Worm (Caenorhabditis elegans) whole organism, L4 larva: ENCODE results near the gene Y82E9BR.3.
A peak's percentile ranks its signal among the peaks of the same experiment; 100 is the strongest.

ENCODE experiments used
- F44E2.7 ChIP-seq: fragments of 200-800 bp; sonication (Bioruptor generic); IDR thresholded peaks from 2 replicates; pipeline ENCODE4 v2.1.2; 2022; ENCODE audit warnings: missing genetic modification characterization, missing compliant biosample characterization
- Y48G9A.11 ChIP-seq: fragments of 200-800 bp; sonication (Bioruptor generic); IDR thresholded peaks from 2 replicates; pipeline ENCODE4 v1.3.6; 2022; ENCODE audit warnings: missing genetic modification reagents, missing genetic modification characterization, missing compliant biosample characterization
- Y75B8A.6 ChIP-seq: fragments of 200-800 bp; sonication (Bioruptor generic); IDR thresholded peaks from 2 replicates; pipeline ENCODE4 v1.3.6; 2022; ENCODE audit warnings: missing genetic modification reagents, missing genetic modification characterization, missing compliant biosample characterization
- ceh-20 ChIP-seq: fragments of 200-800 bp; sonication (Bioruptor generic); IDR thresholded peaks from 2 replicates; pipeline ENCODE4 v1.3.6; 2022; ENCODE audit warnings: missing genetic modification reagents, missing genetic modification characterization, missing compliant biosample characterization
- ceh-28 ChIP-seq: fragments of 150-350 bp; optimal IDR thresholded peaks from 2 replicates; lab custom pipeline; 2014; ENCODE audit warnings: missing biosample characterization, missing genetic modification reagents, missing genetic modification characterization
- ceh-62 ChIP-seq: sonication (generic microtip); optimal IDR thresholded peaks from 2 replicates; lab custom pipeline; 2017; ENCODE audit warnings: missing biosample characterization, missing genetic modification characterization
- daf-12 ChIP-seq: fragments of 150-350 bp; optimal IDR thresholded peaks from 2 replicates; lab custom pipeline; 2014; ENCODE audit warnings: missing biosample characterization, missing genetic modification reagents, missing genetic modification characterization
- daf-19 ChIP-seq: fragments of 200-800 bp; sonication (Bioruptor generic); conservative IDR thresholded peaks from 2 replicates; pipeline ENCODE4 v1.3.6; 2022; ENCODE audit warnings: missing genetic modification characterization, missing compliant biosample characterization
- dmd-8 ChIP-seq: fragments of 200-800 bp; sonication (Bioruptor generic); IDR thresholded peaks from 2 replicates; pipeline ENCODE4 v1.3.6; 2022; ENCODE audit warnings: missing genetic modification characterization, missing compliant biosample characterization
- dmd-9 ChIP-seq: fragments of 200-800 bp; sonication (Bioruptor generic); IDR thresholded peaks from 2 replicates; pipeline ENCODE4 v1.3.6; 2022; ENCODE audit warnings: missing genetic modification reagents, missing genetic modification characterization, missing compliant biosample characterization
- dve-1 ChIP-seq: sonication (generic microtip); optimal IDR thresholded peaks from 2 replicates; lab custom pipeline; 2017; ENCODE audit warnings: antibody characterized with exemption, mild to moderate bottlenecking, missing genetic modification characterization, missing compliant biosample characterization; ENCODE audit not compliant: insufficient read depth
- egl-27 ChIP-seq: sonication (generic microtip); optimal IDR thresholded peaks from 3 replicates; lab custom pipeline; 2017; ENCODE audit warnings: missing biosample characterization, missing genetic modification reagents, missing genetic modification characterization
- egl-43 ChIP-seq: fragments of 200-800 bp; sonication (Bioruptor generic); IDR thresholded peaks from 2 replicates; pipeline ENCODE4 v1.3.6; 2022; ENCODE audit warnings: missing genetic modification reagents, missing genetic modification characterization, missing compliant biosample characterization
- fkh-10 ChIP-seq: fragments of 150-350 bp; optimal IDR thresholded peaks from 2 replicates; lab custom pipeline; 2014; ENCODE audit warnings: missing biosample characterization, missing genetic modification reagents, missing genetic modification characterization
- jun-1 ChIP-seq: fragments of 150-350 bp; optimal IDR thresholded peaks from 2 replicates; lab custom pipeline; 2014; ENCODE audit warnings: missing biosample characterization, missing genetic modification reagents, missing genetic modification characterization
- lin-38 ChIP-seq: fragments of 200-800 bp; sonication (Bioruptor generic); IDR thresholded peaks from 2 replicates; pipeline ENCODE4 v1.3.6; 2022; ENCODE audit warnings: missing genetic modification reagents, missing genetic modification characterization, missing compliant biosample characterization
- mes-2 ChIP-seq: sonication (generic microtip); optimal IDR thresholded peaks from 2 replicates; lab custom pipeline; 2016; ENCODE audit warnings: missing genotype, mild to moderate bottlenecking, missing genetic modification characterization, missing compliant biosample characterization; ENCODE audit not compliant: poor library complexity, severe bottlenecking
- nhr-11 ChIP-seq: fragments of 150-350 bp; optimal IDR thresholded peaks from 2 replicates; lab custom pipeline; 2014; ENCODE audit warnings: missing biosample characterization, missing genetic modification characterization
- nhr-41 ChIP-seq: fragments of 200-800 bp; sonication (Bioruptor generic); IDR thresholded peaks from 2 replicates; pipeline ENCODE4 v1.3.6; 2022; ENCODE audit warnings: missing genetic modification reagents, missing genetic modification characterization, missing compliant biosample characterization
- pha-4 ChIP-seq, 2 experiments: fragments of 150-350 bp in 1 of 2; fragments of 200-800 bp in 1 of 2; sonication (Bioruptor generic) in 1 of 2; IDR thresholded peaks in 1 of 2; optimal IDR thresholded peaks in 1 of 2; 2 replicates each; pipeline versions ENCODE4 v1.3.6 to Lab custom; 2014 to 2022; ENCODE audit warnings: missing genetic modification characterization in 2 of 2, missing genetic modification reagents in 2 of 2, missing biosample characterization in 1 of 2, missing compliant biosample characterization in 1 of 2
- php-3 ChIP-seq: fragments of 200-800 bp; sonication (Bioruptor generic); IDR thresholded peaks from 2 replicates; pipeline ENCODE4 v1.3.6; 2022; ENCODE audit warnings: missing genetic modification reagents, missing genetic modification characterization, missing compliant biosample characterization
- set-16 ChIP-seq: fragments of 200-800 bp; sonication (Bioruptor generic); IDR thresholded peaks from 2 replicates; pipeline ENCODE4 v1.3.6; 2022; ENCODE audit warnings: missing genetic modification reagents, missing genetic modification characterization, missing compliant biosample characterization
- spr-1 ChIP-seq: sonication (generic microtip); optimal IDR thresholded peaks from 2 replicates; lab custom pipeline; 2016; ENCODE audit warnings: mild to moderate bottlenecking, missing genetic modification characterization, missing compliant biosample characterization
- unc-62 ChIP-seq, 3 experiments: fragments of 150-350 bp in 1 of 3; sonication (generic microtip); optimal IDR thresholded peaks in 2 of 3; peaks in 1 of 3; 1 replicate in 1 of 3; 2 replicates in 2 of 3; lab custom pipeline; 2014 to 2017; ENCODE audit warnings: missing biosample characterization in 3 of 3, missing genetic modification characterization in 3 of 3, missing genetic modification reagents in 3 of 3, missing genotype in 1 of 3
- zip-2 ChIP-seq: fragments of 150-350 bp; optimal IDR thresholded peaks from 2 replicates; lab custom pipeline; 2014; ENCODE audit warnings: missing biosample characterization, missing genetic modification characterization

Y82E9BR.3 gene

DNA sequence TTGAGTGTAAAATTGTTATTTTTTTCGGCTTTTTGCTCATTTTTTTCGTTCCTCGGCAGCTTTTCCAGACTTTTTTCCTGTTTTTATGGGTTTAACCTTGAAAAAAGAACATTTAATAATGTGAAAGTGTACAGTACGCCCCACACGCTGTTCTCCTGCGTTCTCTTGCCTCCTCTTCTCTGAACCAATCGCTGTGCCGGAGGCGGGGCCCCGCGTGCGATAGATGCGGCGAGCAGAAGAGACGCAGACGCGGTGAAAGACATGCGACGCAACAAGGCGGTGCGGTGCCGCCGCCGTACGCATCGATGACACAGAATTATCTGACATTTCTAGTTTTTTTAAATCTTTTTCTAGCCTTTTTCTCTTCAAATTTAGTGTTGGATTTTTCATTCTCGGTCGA, 17.7 kb downstream of the Y82E9BR.3 start (continued):
- TF ChIP-seq nhr-11 (no peak), F44E2.7 (GFP tag; lab: Robert Waterston, UW) (no peak), egl-43 (GFP tag; lab: Robert Waterston, UW) (no peak), zip-2 (no peak), dve-1 (tag; lab: Kevin White, UChicago) (no peak), set-16 (peak; percentile 80), daf-19 (no peak)

DNA sequence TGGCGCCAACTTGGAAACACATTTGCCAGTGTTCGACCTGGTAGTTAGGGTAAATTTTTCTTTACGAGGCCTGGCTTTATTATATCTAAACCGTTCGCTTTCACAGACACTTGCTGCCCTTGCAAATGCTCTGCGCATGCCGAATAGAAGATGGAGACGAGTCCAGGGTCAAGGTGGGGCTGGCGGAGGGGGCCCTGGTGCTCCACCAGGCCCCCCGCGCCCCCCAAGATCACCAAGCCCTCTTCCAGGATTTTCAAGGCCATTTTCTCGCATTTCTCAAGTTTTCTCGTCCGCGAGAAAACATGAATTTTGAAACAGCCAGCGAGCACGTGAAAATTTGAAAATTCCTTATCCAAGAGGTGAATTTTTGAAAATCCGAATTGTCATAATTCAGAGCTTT, 20.6 kb downstream of the Y82E9BR.3 start:
- 0 out of 2 replicates have a peak, but pooled peaks have one; percentile 27 for TF ChIP-seq dmd-8
- TF ChIP-seq Y48G9A.11 (GFP tag; lab: Robert Waterston, UW), result no peak
- no peak for TF ChIP-seq jun-1 (tag; lab: Kevin White, UChicago)
- no peak for TF ChIP-seq spr-1 (tag; lab: Kevin White, UChicago)
- peak; percentile 46; the same call in 1 of the 2 replicates for TF ChIP-seq egl-43 (GFP tag; lab: Robert Waterston, UW)
- peak; percentile 89 for TF ChIP-seq set-16
- TF ChIP-seq lin-38 (GFP tag; lab: Robert Waterston, UW), result 0 out of 2 replicates have a peak, but pooled peaks have one; percentile 17

DNA sequence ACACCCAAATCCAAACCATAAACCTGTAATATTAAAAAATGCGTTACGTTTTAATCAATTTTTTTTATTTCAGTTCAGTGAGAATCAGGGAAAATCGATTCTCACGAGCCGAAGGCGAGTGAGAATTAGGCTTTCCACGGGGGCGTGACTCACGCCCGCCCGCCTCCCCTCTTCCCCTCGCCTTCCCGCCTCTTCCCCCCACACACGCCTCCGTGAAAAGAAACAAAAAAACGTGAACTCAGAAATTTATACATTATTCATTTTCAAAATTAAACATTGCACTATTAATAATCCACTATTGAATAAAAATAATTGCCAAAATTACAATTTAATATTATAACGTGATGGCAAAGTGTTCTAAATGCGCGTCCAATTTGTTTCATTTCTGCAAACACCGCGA, 27.8 kb downstream of the Y82E9BR.3 start:
- no peak for TF ChIP-seq mes-2 (tag; lab: Kevin White, UChicago)

DNA sequence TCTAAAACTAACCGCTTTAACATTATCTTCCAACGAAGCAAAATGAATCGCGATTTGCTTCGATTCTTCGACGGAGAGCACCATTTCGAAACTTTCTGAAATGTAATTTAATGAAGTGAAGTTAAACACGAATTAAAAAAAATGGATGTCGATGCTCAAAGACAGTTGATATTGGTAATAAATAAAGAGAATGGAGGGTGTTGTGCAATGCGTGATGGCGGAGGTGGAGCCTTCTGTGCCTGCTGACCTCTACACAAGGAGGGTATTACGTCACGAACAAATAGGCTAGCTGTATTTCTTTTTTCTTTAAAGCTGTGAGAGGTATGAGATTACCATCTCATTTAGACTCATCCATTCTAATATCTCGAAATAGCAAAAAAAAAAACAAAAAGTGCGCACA, 36.7 kb downstream of the Y82E9BR.3 start, which contains the start of gene Y82E9BR.17:
TSS of gene Y82E9BR.17 (minus strand) at position 101 of the 400 bp plus-strand sequence.
- no peak for TF ChIP-seq php-3 (GFP tag; lab: Robert Waterston, UW)
- no peak for TF ChIP-seq daf-12
- no peak for TF ChIP-seq Y75B8A.6 (GFP tag; lab: Robert Waterston, UW)
- no peak for TF ChIP-seq dmd-9 (GFP tag; lab: Robert Waterston, UW)
- TF ChIP-seq pha-4 (GFP tag; IDR thresholded peaks at IDR 0.05; lab: Robert Waterston, UW), result no peak
- TF ChIP-seq pha-4 (tag; optimal IDR thresholded peaks at IDR 0.05; lab: Kevin White, UChicago), result no peak

DNA sequence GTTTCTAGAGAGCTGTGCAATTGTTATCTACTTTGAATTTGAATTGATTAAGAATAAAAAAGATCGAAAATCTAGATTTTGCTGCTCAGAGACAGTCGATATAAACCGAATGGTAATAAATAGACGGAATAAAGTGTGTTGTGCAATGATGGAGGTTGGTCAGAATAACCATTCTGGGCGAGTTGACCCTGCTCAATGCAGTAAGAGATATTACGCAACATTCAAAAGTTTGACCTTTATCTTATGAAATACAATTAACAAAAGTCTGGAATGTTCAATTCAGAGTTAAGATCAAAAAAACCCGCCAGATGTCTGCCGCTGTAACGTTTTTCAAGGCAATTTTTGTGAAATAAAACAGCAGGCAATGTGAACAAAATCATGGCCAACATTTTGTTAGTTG, 37.9 kb downstream of the Y82E9BR.3 start:
- TF ChIP-seq nhr-41 (no peak), egl-27 (tag; lab: Kevin White, UChicago) (no peak), fkh-10 (GFP tag; lab: Kevin White, UChicago) (no peak)

DNA sequence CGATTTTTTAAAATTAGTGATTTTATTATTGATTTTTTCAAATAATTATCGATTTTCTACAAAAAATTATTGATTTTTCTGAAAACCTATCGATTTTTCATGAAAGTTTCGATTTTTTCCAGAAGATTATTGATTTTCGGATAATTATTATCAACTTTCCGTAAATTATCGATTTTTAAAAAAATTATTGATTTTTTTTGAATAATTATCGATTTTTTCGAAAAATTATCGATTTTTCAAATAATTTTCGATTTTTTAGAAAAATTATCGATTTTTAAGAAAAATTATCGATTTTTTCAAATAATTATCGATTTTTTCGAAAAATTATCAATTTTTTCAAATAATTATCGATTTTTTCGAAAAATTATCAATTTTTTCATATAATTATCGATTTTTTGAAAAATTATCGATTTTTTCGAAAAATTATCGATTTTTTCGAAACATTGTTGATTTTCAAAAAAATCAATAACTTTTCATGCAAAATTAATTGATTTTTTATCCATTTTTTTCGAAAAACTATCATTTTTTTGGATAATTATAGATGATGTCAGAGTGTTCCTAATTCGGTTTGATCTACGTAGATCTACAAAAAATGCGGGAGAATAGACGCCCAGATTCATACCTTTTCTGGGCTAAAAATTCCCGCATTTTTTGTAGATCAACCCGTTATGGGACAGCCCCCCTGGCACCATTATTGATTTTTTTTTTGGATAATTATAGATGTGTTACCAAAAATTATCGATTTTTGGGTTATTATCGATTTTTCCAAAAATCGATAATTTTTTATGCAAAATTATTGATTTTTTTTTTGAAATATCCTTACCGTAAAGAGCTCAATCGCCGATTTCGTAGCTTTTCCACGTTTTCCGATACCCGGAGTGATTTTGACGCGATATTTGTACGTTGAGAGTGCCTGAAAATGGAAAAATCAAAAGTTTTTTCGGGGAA, 49.6 kb downstream of the Y82E9BR.3 start:
- TF ChIP-seq ceh-20 (GFP tag; lab: Robert Waterston, UW), result no peak
- no peak for TF ChIP-seq ceh-62 (tag; lab: Kevin White, UChicago)
- peak in 1 of 2 experiments; percentile 23 for TF ChIP-seq unc-62 (GFP tag; optimal IDR thresholded peaks at IDR 0.05 in 1 of 2; lab: Kevin White, UChicago)
- no peak for TF ChIP-seq unc-62 (tag; optimal IDR thresholded peaks at IDR 0.05; lab: Kevin White, UChicago)
- peak; percentile 87 for TF ChIP-seq ceh-28
